Worm (Caenorhabditis elegans) whole organism, early embryonic: ENCODE data around the gene F44G3.7.

Source experiments
- B0310.2 ChIP-seq: sonication (generic microtip); optimal IDR thresholded peaks from 2 replicates; lab custom pipeline; 2016; ENCODE audit warnings: mild to moderate bottlenecking, missing genetic modification characterization, missing compliant biosample characterization
- F13C5.2 ChIP-seq: sonication (generic microtip); optimal IDR thresholded peaks from 2 replicates; lab custom pipeline; 2017; ENCODE audit warnings: mild to moderate bottlenecking, missing genetic modification characterization, inconsistent platforms, missing compliant biosample characterization
- aly-1 ChIP-seq: sonication (generic microtip); optimal IDR thresholded peaks from 2 replicates; lab custom pipeline; 2016; ENCODE audit warnings: missing genetic modification characterization, missing compliant biosample characterization
- ama-1 ChIP-seq: fragments of 150-350 bp; optimal IDR thresholded peaks from 2 replicates; lab custom pipeline; 2014
- ceh-13 ChIP-seq: fragments of 200-800 bp; sonication (Bioruptor generic); optimal IDR thresholded peaks from 2 replicates; lab custom pipeline; 2018; ENCODE audit warnings: mild to moderate bottlenecking, missing genetic modification characterization, missing compliant biosample characterization
- ceh-36 ChIP-seq: sonication (generic microtip); optimal IDR thresholded peaks from 2 replicates; lab custom pipeline; 2016; ENCODE audit warnings: missing genetic modification characterization, inconsistent platforms, missing compliant biosample characterization
- flt-1 ChIP-seq: fragments of 200-800 bp; sonication (Bioruptor generic); IDR thresholded peaks from 2 replicates; pipeline ENCODE4 v1.3.6; 2022; ENCODE audit warnings: missing genetic modification characterization, missing compliant biosample characterization
- hmg-4 ChIP-seq: fragments of 200-800 bp; sonication (Bioruptor generic); optimal IDR thresholded peaks from 2 replicates; lab custom pipeline; 2018; ENCODE audit warnings: mild to moderate bottlenecking, missing genetic modification characterization, missing compliant biosample characterization
- pes-1 ChIP-seq: fragments of 200-800 bp; sonication (Bioruptor generic); IDR thresholded peaks from 2 replicates; pipeline ENCODE4 v1.3.6; 2022; ENCODE audit warnings: missing genetic modification reagents, missing genetic modification characterization, missing compliant biosample characterization
- tbx-11 ChIP-seq: fragments of 200-800 bp; sonication (Bioruptor generic); IDR thresholded peaks from 2 replicates; pipeline ENCODE4 v1.3.6; 2022; ENCODE audit warnings: missing genetic modification characterization, missing compliant biosample characterization
- tbx-37 ChIP-seq: fragments of 200-800 bp; sonication (Bioruptor generic); conservative IDR thresholded peaks from 2 replicates; pipeline ENCODE4 v1.3.6; 2022; ENCODE audit warnings: missing genetic modification reagents, missing genetic modification characterization, missing compliant biosample characterization
- tra-4 ChIP-seq: sonication (generic microtip); optimal IDR thresholded peaks from 2 replicates; lab custom pipeline; 2017; ENCODE audit warnings: missing genetic modification characterization, missing compliant biosample characterization

DNA sequence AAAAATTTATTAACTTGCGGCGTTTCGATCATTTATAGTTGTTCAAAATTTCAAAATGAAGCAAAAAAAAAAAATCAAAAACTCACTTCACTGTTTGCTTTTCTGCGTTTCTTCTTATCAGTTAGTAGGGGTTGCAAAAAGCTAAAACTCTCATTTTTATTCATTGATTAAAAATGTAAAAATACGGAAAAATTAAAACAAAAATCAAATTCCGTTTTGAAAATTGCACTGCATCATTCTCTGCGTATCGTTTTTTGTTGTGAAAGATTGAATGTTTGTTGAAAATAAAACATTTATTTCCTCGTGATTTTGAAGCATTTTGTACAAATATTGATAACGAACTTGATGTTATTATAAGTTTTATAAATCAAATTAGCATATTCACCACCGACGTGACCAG, 7.8 kb downstream of the F44G3.7 start:
- TF ChIP-seq ama-1 (lab: Kevin White, UChicago) (no peak), flt-1 (GFP tag; lab: Robert Waterston, UW) (no peak), hmg-4 (GFP tag; lab: Kevin White, UChicago) (no peak), aly-1 (tag; lab: Kevin White, UChicago) (no peak), B0310.2 (tag; lab: Kevin White, UChicago) (no peak), tra-4 (no peak), ceh-36 (tag; lab: Kevin White, UChicago) (no peak), F13C5.2 (tag; lab: Kevin White, UChicago) (no peak), ceh-13 (no peak), pes-1 (GFP tag; lab: Robert Waterston, UW) (no peak), tbx-11 (GFP tag; lab: Robert Waterston, UW) (no peak), tbx-37 (GFP tag; lab: Robert Waterston, UW) (no peak)
